Fruit fly (Drosophila melanogaster): ENCODE measurements around the gene CG17129.

DNA sequence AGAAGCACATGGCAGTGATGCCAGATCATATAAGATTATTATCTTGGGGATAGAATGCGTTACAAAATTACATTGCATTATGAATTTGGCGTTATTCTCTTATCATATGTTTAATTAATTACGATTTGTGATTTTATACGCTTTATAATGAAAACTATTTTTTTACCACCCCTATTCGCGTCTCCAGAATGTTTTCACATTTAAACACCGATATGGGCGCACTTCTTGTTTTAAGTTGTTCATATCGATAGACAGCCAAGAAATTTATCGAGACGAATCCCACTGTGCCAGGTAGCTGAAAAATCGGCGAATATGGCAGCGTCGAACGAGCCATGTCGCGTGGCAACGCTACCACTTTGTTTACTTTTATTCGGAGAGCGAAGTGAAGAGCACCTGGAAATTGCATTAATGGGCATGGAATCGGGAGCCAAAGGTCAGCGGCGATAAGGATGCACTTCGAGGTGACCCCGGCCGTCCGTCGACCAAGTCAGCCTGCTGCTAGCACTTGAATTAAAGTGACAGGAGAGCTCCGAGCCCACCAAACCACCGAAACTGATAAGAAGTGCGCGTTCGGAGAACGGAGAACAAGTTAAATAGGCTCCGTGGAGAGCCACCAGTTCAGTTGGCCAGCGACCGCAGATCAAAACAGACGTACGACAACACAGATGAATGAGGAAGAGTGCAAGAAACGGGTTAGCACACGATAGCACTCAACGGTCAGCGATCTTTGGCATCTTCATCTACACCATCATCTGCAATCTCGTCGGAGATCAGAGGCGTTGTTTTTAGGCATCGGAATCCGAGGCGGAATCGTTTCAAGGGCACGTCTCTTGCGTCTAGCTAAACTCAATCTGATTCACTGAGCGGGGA, 31.7 kb downstream of the CG17129 start, which contains the start of gene Gale:
- TF ChIP-seq bigmax (GFP tag; optimal IDR thresholded peaks at IDR 0.05): no peak
- no peak for TF ChIP-seq CG3838 (GFP tag; optimal IDR thresholded peaks at IDR 0.05)
- no peak for TF ChIP-seq Mad (GFP tag; optimal IDR thresholded peaks at IDR 0.05)
- no peak for TF ChIP-seq H15 (GFP tag; IDR thresholded peaks at IDR 0.05)
